Fruit fly (Drosophila melanogaster) whole organism, prepupa: ENCODE data around the gene CG14826.

Experiments
- CG8319 ChIP-seq: fragments of 200-800 bp; sonication (Bioruptor generic); optimal IDR thresholded peaks from 3 replicates; lab custom pipeline; 2016; ENCODE audit warnings: missing biosample characterization, missing genetic modification characterization
- Ets96B ChIP-seq: fragments of 200-800 bp; optimal IDR thresholded peaks from 2 replicates; lab custom pipeline; 2019; ENCODE audit warnings: missing biosample characterization, mild to moderate bottlenecking, missing genetic modification characterization, moderate library complexity
- topi ChIP-seq: fragments of 200-800 bp; sonication (Bioruptor generic); optimal IDR thresholded peaks from 3 replicates; lab custom pipeline; 2016; ENCODE audit warnings: missing biosample characterization, missing genetic modification characterization

DNA sequence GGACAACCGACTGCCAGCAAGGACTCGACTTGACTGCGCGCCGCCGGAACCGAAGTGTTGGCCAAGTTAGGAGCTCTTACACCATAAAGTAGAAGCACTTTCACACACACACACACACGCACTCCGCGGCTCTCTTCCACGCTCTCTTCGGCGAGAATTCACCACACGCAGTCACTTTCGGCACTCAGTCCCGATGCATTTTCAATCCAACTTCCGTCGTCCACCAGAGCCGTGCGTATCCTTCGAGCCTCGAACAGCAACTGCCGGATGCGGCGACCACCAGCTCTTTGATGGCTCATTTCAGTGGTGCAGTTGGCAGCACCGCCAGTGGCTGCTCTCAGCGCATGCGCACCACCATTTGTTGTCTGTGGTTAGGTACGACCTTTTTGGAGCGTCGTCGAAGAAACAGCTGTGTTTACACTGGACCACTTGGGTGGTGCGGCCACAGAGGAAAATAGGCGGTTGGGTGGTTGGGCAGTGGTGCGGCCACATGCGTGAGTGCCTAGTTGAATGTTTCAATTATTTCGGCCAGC is 44.6 kb upstream of the CG14826 start, which contains the start of gene Dscam2:
- TF ChIP-seq CG8319 (GFP tag; lab: Kevin White, UChicago) (no peak), topi (GFP tag; lab: Kevin White, UChicago) (no peak), Ets96B (tag; lab: Kevin White, UChicago) (no peak)
